Worm (Caenorhabditis elegans): ENCODE results near the gene C05C10.2.

DNA sequence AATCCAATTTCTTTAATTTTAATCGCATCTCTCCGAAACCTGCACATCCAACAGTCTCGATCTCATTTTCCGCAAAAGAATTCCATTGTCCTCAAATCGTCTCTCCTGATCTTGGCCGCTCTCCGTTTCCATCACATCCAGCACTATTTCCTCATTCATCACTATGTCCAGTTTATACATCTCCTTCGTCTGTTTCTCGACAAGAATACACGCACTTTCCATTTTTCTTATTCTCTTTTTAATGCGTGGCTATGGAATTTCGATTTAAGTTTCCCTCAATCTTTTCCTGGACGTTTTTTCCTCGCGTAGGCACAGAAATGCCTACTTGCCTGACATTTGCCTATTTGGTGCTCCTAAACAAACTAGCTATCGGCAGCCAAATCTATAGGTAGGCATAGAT is 42.2 kb upstream of the C05C10.2 start:
- TF ChIP-seq madf-3 (GFP tag; IDR thresholded peaks at IDR 0.05) (no peak), B0019.2 (GFP tag; conservative IDR thresholded peaks at IDR 0.05) (no peak), ama-1 (optimal IDR thresholded peaks at IDR 0.05) (no peak), ama-1 (GFP tag; optimal IDR thresholded peaks at IDR 0.05) (no peak), unc-62 (GFP tag; optimal IDR thresholded peaks at IDR 0.05) (no peak), tbx-9 (tag; optimal IDR thresholded peaks at IDR 0.05; ENCODE audit: borderline replicate concordance) (no peak)
